Worm (Caenorhabditis elegans) whole organism, L1 larva: ENCODE data around the gene pho-5.

Experiments used
- C16A3.4 ChIP-seq: fragments of 150-350 bp; optimal IDR thresholded peaks from 2 replicates; lab custom pipeline; 2014; ENCODE audit warnings: missing biosample characterization, missing genetic modification characterization
- aha-1 ChIP-seq: fragments of 150-350 bp; optimal IDR thresholded peaks from 2 replicates; lab custom pipeline; 2014; ENCODE audit warnings: missing biosample characterization, missing genetic modification characterization
- blmp-1 ChIP-seq: fragments of 150-350 bp; optimal IDR thresholded peaks from 2 replicates; lab custom pipeline; 2014; ENCODE audit warnings: missing biosample characterization, missing genetic modification characterization
- ceh-63 ChIP-seq: fragments of 200-800 bp; sonication (Bioruptor generic); optimal IDR thresholded peaks from 2 replicates; lab custom pipeline; 2018; ENCODE audit warnings: mild to moderate bottlenecking, missing genetic modification characterization, missing compliant biosample characterization
- ceh-82 ChIP-seq, 3 experiments: fragments of 150-350 bp in 1 of 3; sonication (generic microtip) in 2 of 3; optimal IDR thresholded peaks; 2 replicates each; lab custom pipeline; 2014 to 2017; ENCODE audit warnings: missing biosample characterization in 3 of 3, missing genetic modification characterization in 3 of 3
- ceh-88 ChIP-seq: fragments of 200-800 bp; sonication (Bioruptor generic); IDR thresholded peaks from 2 replicates; pipeline ENCODE4 v1.3.6; 2022; ENCODE audit warnings: missing genetic modification characterization, missing compliant biosample characterization
- ceh-90 ChIP-seq: sonication (generic microtip); optimal IDR thresholded peaks from 2 replicates; lab custom pipeline; 2016; ENCODE audit warnings: missing genetic modification characterization, missing compliant biosample characterization
- dpl-1 ChIP-seq, 3 experiments: fragments of 150-350 bp in 2 of 3; sonication (generic microtip) in 1 of 3; optimal IDR thresholded peaks; 2 replicates each; lab custom pipeline; 2014 to 2017; ENCODE audit warnings: missing biosample characterization in 3 of 3, missing genetic modification characterization in 3 of 3, missing genetic modification reagents in 3 of 3
- efl-1 ChIP-seq, 4 experiments: fragments of 150-350 bp; optimal IDR thresholded peaks in 3 of 4; peaks in 1 of 4; 1 replicate in 1 of 4; 2 replicates in 3 of 4; lab custom pipeline; 2014; ENCODE audit warnings: missing biosample characterization in 2 of 4, missing genetic modification characterization in 2 of 4, missing genetic modification reagents in 2 of 4
- efl-3 ChIP-seq: fragments of 200-800 bp; sonication (Bioruptor generic); optimal IDR thresholded peaks from 2 replicates; lab custom pipeline; 2018; ENCODE audit warnings: mild to moderate bottlenecking, missing genetic modification characterization, missing compliant biosample characterization
- egl-13 ChIP-seq: sonication (generic microtip); optimal IDR thresholded peaks from 2 replicates; lab custom pipeline; 2016; ENCODE audit warnings: missing genotype, missing genetic modification reagents, missing genetic modification characterization, missing compliant biosample characterization
- elt-3 ChIP-seq, 6 experiments: fragments of 150-350 bp in 1 of 6; sonication (generic microtip); optimal IDR thresholded peaks; 2 replicates each; lab custom pipeline; 2017 to 2018; ENCODE audit warnings: missing biosample characterization in 6 of 6, missing genetic modification characterization in 6 of 6, inconsistent platforms in 1 of 6
- ets-5 ChIP-seq: fragments of 200-800 bp; sonication (Bioruptor generic); IDR thresholded peaks from 2 replicates; pipeline ENCODE4 v1.3.6; 2022; ENCODE audit warnings: missing genetic modification characterization, missing compliant biosample characterization
- fkh-10 ChIP-seq: sonication (generic microtip); optimal IDR thresholded peaks from 2 replicates; lab custom pipeline; 2017; ENCODE audit warnings: missing biosample characterization, missing genetic modification reagents, missing genetic modification characterization
- grh-1 ChIP-seq: fragments of 200-800 bp; sonication (Bioruptor generic); IDR thresholded peaks from 2 replicates; pipeline ENCODE4 v1.3.6; 2022; ENCODE audit warnings: missing genetic modification reagents, missing genetic modification characterization, missing compliant biosample characterization
- hlh-17 ChIP-seq: fragments of 200-800 bp; sonication (Bioruptor generic); optimal IDR thresholded peaks from 2 replicates; lab custom pipeline; 2018; ENCODE audit warnings: missing genetic modification characterization, mild to moderate bottlenecking, missing compliant biosample characterization, moderate library complexity, borderline replicate concordance
- jun-1 ChIP-seq: fragments of 150-350 bp; optimal IDR thresholded peaks from 2 replicates; lab custom pipeline; 2014; ENCODE audit warnings: missing biosample characterization, missing genetic modification reagents, missing genetic modification characterization
- lin-13 ChIP-seq: fragments of 150-350 bp; optimal IDR thresholded peaks from 2 replicates; lab custom pipeline; 2014; ENCODE audit warnings: missing biosample characterization, missing genetic modification reagents, missing genetic modification characterization
- lin-14 ChIP-seq: fragments of 200-800 bp; sonication (Bioruptor generic); optimal IDR thresholded peaks from 2 replicates; lab custom pipeline; 2018; ENCODE audit warnings: mild to moderate bottlenecking, missing genetic modification characterization, moderate library complexity, missing compliant biosample characterization
- lin-35 ChIP-seq, 2 experiments: fragments of 150-350 bp; optimal IDR thresholded peaks; 2 replicates each; lab custom pipeline; 2014; ENCODE audit warnings: missing biosample characterization in 2 of 2, missing genetic modification characterization in 2 of 2, missing genetic modification reagents in 2 of 2
- lir-3 ChIP-seq: sonication (generic microtip); optimal IDR thresholded peaks from 2 replicates; lab custom pipeline; 2016; ENCODE audit warnings: mild to moderate bottlenecking, missing genetic modification characterization, moderate library complexity, missing compliant biosample characterization; ENCODE audit not compliant: poor library complexity
- lsy-2 ChIP-seq, 2 experiments: fragments of 150-350 bp; optimal IDR thresholded peaks; 2 replicates each; lab custom pipeline; 2014; ENCODE audit warnings: missing biosample characterization in 2 of 2, missing genetic modification characterization in 2 of 2
- mab-9 ChIP-seq: fragments of 200-800 bp; sonication (Bioruptor generic); IDR thresholded peaks from 2 replicates; pipeline ENCODE4 v1.3.6; 2022; ENCODE audit warnings: missing genetic modification reagents, missing genetic modification characterization, missing compliant biosample characterization
- mdl-1 ChIP-seq, 2 experiments: fragments of 150-350 bp; optimal IDR thresholded peaks; 2 replicates each; lab custom pipeline; 2014 to 2017; ENCODE audit warnings: missing biosample characterization in 2 of 2, missing genetic modification characterization in 2 of 2, inconsistent platforms in 1 of 2
- mef-2 ChIP-seq: fragments of 150-350 bp; optimal IDR thresholded peaks from 2 replicates; lab custom pipeline; 2014; ENCODE audit warnings: missing biosample characterization, missing genetic modification characterization
- mep-1 ChIP-seq: fragments of 150-350 bp; optimal IDR thresholded peaks from 2 replicates; lab custom pipeline; 2014; ENCODE audit warnings: missing biosample characterization, missing genetic modification characterization
- nhr-11 ChIP-seq: fragments of 150-350 bp; optimal IDR thresholded peaks from 2 replicates; lab custom pipeline; 2014; ENCODE audit warnings: missing biosample characterization, missing genetic modification characterization
- nhr-19 ChIP-seq: fragments of 200-800 bp; sonication (Bioruptor generic); conservative IDR thresholded peaks from 2 replicates; pipeline ENCODE4 v1.3.6; 2022; ENCODE audit warnings: missing genetic modification characterization, missing compliant biosample characterization
- nhr-20 ChIP-seq: sonication (generic microtip); optimal IDR thresholded peaks from 2 replicates; lab custom pipeline; 2016; ENCODE audit warnings: mild to moderate bottlenecking, missing genetic modification characterization, missing compliant biosample characterization
- nhr-237 ChIP-seq: fragments of 150-350 bp; optimal IDR thresholded peaks from 2 replicates; lab custom pipeline; 2014; ENCODE audit warnings: missing biosample characterization, missing genetic modification characterization
- nhr-28 ChIP-seq: fragments of 150-350 bp; optimal IDR thresholded peaks from 2 replicates; lab custom pipeline; 2014; ENCODE audit warnings: missing biosample characterization, missing genetic modification characterization
- nhr-47 ChIP-seq: sonication (generic microtip); optimal IDR thresholded peaks from 2 replicates; lab custom pipeline; 2016; ENCODE audit warnings: mild to moderate bottlenecking, missing genetic modification characterization, moderate library complexity, missing compliant biosample characterization
- nhr-71 ChIP-seq: sonication (generic microtip); optimal IDR thresholded peaks from 2 replicates; lab custom pipeline; 2016; ENCODE audit warnings: mild to moderate bottlenecking, missing genetic modification characterization, moderate library complexity, missing compliant biosample characterization
- nhr-76 ChIP-seq: sonication (generic microtip); optimal IDR thresholded peaks from 2 replicates; lab custom pipeline; 2017; ENCODE audit warnings: missing biosample characterization, missing genetic modification characterization
- nhr-84 ChIP-seq: sonication (generic microtip); optimal IDR thresholded peaks from 2 replicates; lab custom pipeline; 2017; ENCODE audit warnings: missing biosample characterization, missing genetic modification characterization
- nhr-85 ChIP-seq: sonication (generic microtip); peaks from one replicate; lab custom pipeline; 2016; ENCODE audit warnings: missing genetic modification characterization, inconsistent platforms, missing compliant biosample characterization
- nhr-90 ChIP-seq: sonication (generic microtip); optimal IDR thresholded peaks from 2 replicates; lab custom pipeline; 2016; ENCODE audit warnings: mild to moderate bottlenecking, missing genetic modification characterization, missing compliant biosample characterization; ENCODE audit not compliant: poor library complexity
- pag-3 ChIP-seq: sonication (generic microtip); optimal IDR thresholded peaks from 2 replicates; lab custom pipeline; 2017; ENCODE audit warnings: missing genetic modification characterization, mild to moderate bottlenecking, missing compliant biosample characterization, antibody characterized with exemption, borderline replicate concordance; ENCODE audit not compliant: insufficient read depth
- rnt-1 ChIP-seq: sonication (generic microtip); optimal IDR thresholded peaks from 2 replicates; lab custom pipeline; 2016; ENCODE audit warnings: mild to moderate bottlenecking, missing genetic modification characterization, moderate library complexity, missing compliant biosample characterization
- skn-1 ChIP-seq: fragments of 150-350 bp; optimal IDR thresholded peaks from 2 replicates; lab custom pipeline; 2014; ENCODE audit warnings: missing biosample characterization, missing genetic modification characterization
- snpc-4 ChIP-seq: fragments of 150-350 bp; optimal IDR thresholded peaks from 2 replicates; lab custom pipeline; 2014; ENCODE audit warnings: missing biosample characterization, missing genetic modification characterization
- snu-23 ChIP-seq: sonication (generic microtip); optimal IDR thresholded peaks from 2 replicates; lab custom pipeline; 2016; ENCODE audit warnings: missing genetic modification characterization, missing compliant biosample characterization
- tbx-2 ChIP-seq: sonication (generic microtip); optimal IDR thresholded peaks from 2 replicates; lab custom pipeline; 2016; ENCODE audit warnings: missing genetic modification characterization, missing compliant biosample characterization
- unc-30 ChIP-seq: sonication (generic microtip); optimal IDR thresholded peaks from 2 replicates; lab custom pipeline; 2017; ENCODE audit warnings: missing biosample characterization, missing genetic modification characterization
- unc-86 ChIP-seq: sonication (generic microtip); optimal IDR thresholded peaks from 2 replicates; lab custom pipeline; 2016; ENCODE audit warnings: missing genetic modification characterization, missing compliant biosample characterization
- zag-1 ChIP-seq: fragments of 150-350 bp; optimal IDR thresholded peaks from 2 replicates; lab custom pipeline; 2014; ENCODE audit warnings: missing biosample characterization, missing genetic modification characterization
- ztf-4 ChIP-seq: fragments of 150-350 bp; optimal IDR thresholded peaks from 2 replicates; lab custom pipeline; 2014; ENCODE audit warnings: missing biosample characterization, missing genetic modification characterization

pho-5 gene

DNA sequence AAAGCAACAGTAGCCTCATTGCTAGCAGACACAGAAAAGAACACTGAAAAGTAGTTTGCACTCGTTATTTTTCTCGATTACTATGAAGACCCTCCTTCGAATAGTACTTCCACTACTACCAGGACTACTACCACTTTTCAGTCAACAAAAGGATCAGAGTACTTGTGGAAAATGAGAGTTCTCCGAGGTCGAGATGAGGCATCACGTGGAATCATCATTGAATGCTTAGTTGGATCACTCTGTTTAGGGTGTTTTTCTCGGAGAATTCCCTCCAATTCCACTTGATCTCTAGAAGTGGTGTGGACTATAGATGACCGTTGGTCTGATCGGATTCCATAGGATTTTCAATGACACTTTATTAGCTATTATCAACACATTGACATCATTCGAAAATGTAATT is 15.1 kb upstream of the pho-5 start (continued):
- TF ChIP-seq nhr-19 (GFP tag; lab: Robert Waterston, UW) = peak; percentile 33
- TF ChIP-seq mef-2 = no peak
- no peak for TF ChIP-seq nhr-76 (tag; lab: Kevin White, UChicago)

DNA sequence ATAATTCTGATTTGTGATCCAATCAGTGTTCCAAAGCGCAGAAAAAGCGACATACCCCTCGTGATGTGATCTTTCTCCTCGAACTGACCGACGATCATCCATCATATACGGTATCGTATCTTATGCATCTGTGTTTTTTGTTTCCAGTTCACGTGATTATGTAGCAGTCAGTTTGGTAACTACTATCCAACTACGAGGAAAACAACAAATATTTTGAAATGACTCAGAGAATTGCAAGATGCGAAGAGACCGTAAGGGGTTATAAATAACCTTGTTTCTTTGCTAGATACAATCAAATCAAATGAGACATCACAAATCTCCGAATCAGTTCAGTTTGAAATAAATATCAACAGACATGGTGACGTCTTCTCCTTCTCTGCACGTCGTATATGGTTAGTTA is 14.5 kb upstream of the pho-5 start:
- TF ChIP-seq skn-1 (tag; lab: Kevin White, UChicago) (no peak), snpc-4 (tag; lab: Kevin White, UChicago) (no peak), efl-1 (optimal IDR thresholded peaks at IDR 0.05; lab: Kevin White, UChicago) (peak in 1 of 2 experiments; percentile 8), efl-1 (GFP tag; optimal IDR thresholded peaks at IDR 0.05 in 1 of 2; lab: Kevin White, UChicago) (peak in 1 of 2 experiments; percentile 85), nhr-84 (tag; lab: Kevin White, UChicago) (no peak), nhr-90 (tag; lab: Kevin White, UChicago) (peak; percentile 84), nhr-20 (tag; lab: Kevin White, UChicago) (peak; percentile 89), blmp-1 (peak; percentile 64), lsy-2 (tag; optimal IDR thresholded peaks at IDR 0.05; lab: Kevin White, UChicago) (peak; percentile 50 to 72), ceh-82 (tag; optimal IDR thresholded peaks at IDR 0.05; lab: Kevin White, UChicago) (no peak), dpl-1 (GFP tag; optimal IDR thresholded peaks at IDR 0.05; lab: Kevin White, UChicago) (peak in 1 of 3 experiments; percentile 39), lir-3 (tag; lab: Kevin White, UChicago) (no peak), jun-1 (tag; lab: Kevin White, UChicago) (no peak), nhr-19 (GFP tag; lab: Robert Waterston, UW) (peak; percentile 57), mep-1 (tag; lab: Kevin White, UChicago) (peak; percentile 46), aha-1 (tag; lab: Kevin White, UChicago) (no peak), unc-30 (tag; lab: Kevin White, UChicago) (no peak), mdl-1 (tag; optimal IDR thresholded peaks at IDR 0.05; lab: Kevin White, UChicago) (peak in 1 of 2 experiments; percentile 53), mef-2 (no peak), nhr-28 (no peak), mab-9 (no peak), nhr-11 (tag; lab: Kevin White, UChicago) (no peak), tbx-2 (peak; percentile 63), hlh-17 (GFP tag; lab: Kevin White, UChicago) (no peak), zag-1 (tag; lab: Kevin White, UChicago) (no peak), ceh-90 (tag; lab: Kevin White, UChicago) (no peak), efl-3 (peak; percentile 38), nhr-71 (tag; lab: Kevin White, UChicago) (peak; percentile 85), ets-5 (GFP tag; lab: Robert Waterston, UW) (no peak), nhr-237 (tag; lab: Kevin White, UChicago) (no peak), C16A3.4 (tag; lab: Kevin White, UChicago) (peak; percentile 69), nhr-85 (peak; percentile 99), pag-3 (tag; lab: Kevin White, UChicago) (no peak), ceh-63 (GFP tag; lab: Kevin White, UChicago) (no peak), rnt-1 (tag; lab: Kevin White, UChicago) (no peak), elt-3 (tag; optimal IDR thresholded peaks at IDR 0.05; lab: Kevin White, UChicago) (peak in 3 of 6 experiments; percentile 27 to 90 (median 89)), ztf-4 (no peak), nhr-47 (peak; percentile 54), grh-1 (GFP tag; lab: Robert Waterston, UW) (peak; percentile 36; the same call in 1 of the 2 replicates), snu-23 (GFP tag; lab: Kevin White, UChicago) (peak; percentile 59), ceh-88 (GFP tag; lab: Robert Waterston, UW) (no peak), lin-13 (peak; percentile 31), lin-35 (GFP tag; optimal IDR thresholded peaks at IDR 0.05; lab: Kevin White, UChicago) (peak in 1 of 2 experiments; percentile 59), lin-14 (GFP tag; lab: Kevin White, UChicago) (peak; percentile 81), fkh-10 (GFP tag; lab: Kevin White, UChicago) (no peak), egl-13 (no peak), unc-86 (no peak)
